Fruit fly (Drosophila melanogaster): Measurements from ENCODE around the gene Cpr65Ax2.

dm6 chr3L:6115505-6115904 lies 35.2 kb downstream of the Cpr65Ax2 start:
- TF ChIP-seq Blimp-1 (GFP tag; optimal IDR thresholded peaks at IDR 0.05) (no peak), Sox14 (GFP tag; optimal IDR thresholded peaks at IDR 0.05) (no peak), svp (GFP tag) (no peak), cyc (GFP tag; optimal IDR thresholded peaks at IDR 0.05) (no peak), OdsH (GFP tag; optimal IDR thresholded peaks at IDR 0.05) (no peak), CG32006 (GFP tag; optimal IDR thresholded peaks at IDR 0.05) (no peak), CG1621 (tag; optimal IDR thresholded peaks at IDR 0.05) (no peak), Ets96B (tag; optimal IDR thresholded peaks at IDR 0.05) (no peak)

Measured in whole organism, prepupa.